Fruit fly (Drosophila melanogaster): Measurements from ENCODE around the gene chinmo.

chinmo gene

DNA sequence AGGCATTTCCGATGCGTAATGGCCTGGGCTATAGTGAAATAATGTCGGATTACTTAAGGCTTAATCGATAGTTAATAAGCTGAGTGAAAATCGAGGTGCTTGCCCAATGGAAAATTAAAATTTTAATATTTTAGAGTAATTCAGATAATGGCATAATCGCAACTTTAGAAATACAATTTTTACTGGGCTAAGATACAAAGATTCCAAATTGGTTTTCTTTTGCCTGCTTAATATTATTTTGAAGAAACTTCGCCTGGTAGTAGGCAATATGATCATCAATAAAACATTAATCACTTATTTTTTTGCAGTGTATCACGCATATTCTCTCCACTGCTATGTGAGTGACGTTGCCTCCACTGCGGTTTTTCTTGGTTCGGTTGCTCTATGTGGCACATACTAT lies 31.9 kb upstream of the chinmo start (continued):
- TF ChIP-seq row (GFP tag; IDR thresholded peaks at IDR 0.05) (peak; percentile 45; the same call in 1 of the 3 replicates), dmrt99B (tag; optimal IDR thresholded peaks at IDR 0.05) (peak; percentile 64), E2f1 (GFP tag; IDR thresholded peaks at IDR 0.05) (no peak), CG17912 (GFP tag; optimal IDR thresholded peaks at IDR 0.05) (no peak), scrt (GFP tag; optimal IDR thresholded peaks at IDR 0.05) (peak; percentile 10), gro (GFP tag; optimal IDR thresholded peaks at IDR 0.05) (no peak), cwo (GFP tag; optimal IDR thresholded peaks at IDR 0.05) (peak; percentile 64), Ravus (GFP tag; IDR thresholded peaks at IDR 0.05) (no peak), stc (GFP tag; IDR thresholded peaks at IDR 0.05) (no peak), yki (optimal IDR thresholded peaks at IDR 0.05) (no peak), Atf6 (GFP tag; IDR thresholded peaks at IDR 0.05) (no peak), psq (GFP tag; optimal IDR thresholded peaks at IDR 0.05) (no peak), Scr (GFP tag; IDR thresholded peaks at IDR 0.05; ENCODE audit: partially characterized antibody) (no peak), CoRest (tag; optimal IDR thresholded peaks at IDR 0.05) (peak; percentile 56), pan (optimal IDR thresholded peaks at IDR 0.05) (no peak), pan (GFP tag; optimal IDR thresholded peaks at IDR 0.05 in 1 of 2, IDR thresholded peaks at IDR 0.05 in 1 of 2) (peak in 1 of 2 experiments; percentile 26), sqz (GFP tag; optimal IDR thresholded peaks at IDR 0.05) (no peak), bcd (GFP tag; optimal IDR thresholded peaks at IDR 0.05) (peak; percentile 42), CG18011 (GFP tag; optimal IDR thresholded peaks at IDR 0.05) (peak; percentile 5), CG13624 (GFP tag; optimal IDR thresholded peaks at IDR 0.05) (no peak), pfk (GFP tag; optimal IDR thresholded peaks at IDR 0.05) (no peak), CG10209 (GFP tag; optimal IDR thresholded peaks at IDR 0.05) (peak; percentile 28), CG7987 (GFP tag; optimal IDR thresholded peaks at IDR 0.05) (no peak), Dref (GFP tag; IDR thresholded peaks at IDR 0.05) (no peak), BtbVII (GFP tag; optimal IDR thresholded peaks at IDR 0.05) (peak; percentile 75), amos (GFP tag; IDR thresholded peaks at IDR 0.05; ENCODE audit: partially characterized antibody) (no peak), ac (GFP tag; optimal IDR thresholded peaks at IDR 0.05) (no peak), Hr78 (GFP tag; optimal IDR thresholded peaks at IDR 0.05) (no peak), CG18262 (tag; optimal IDR thresholded peaks at IDR 0.05) (peak; percentile 49), Sox102F (GFP tag; optimal IDR thresholded peaks at IDR 0.05) (peak; percentile 59), crp (GFP tag; optimal IDR thresholded peaks at IDR 0.05) (no peak), gem (tag; optimal IDR thresholded peaks at IDR 0.05) (peak; percentile 72), exex (tag; optimal IDR thresholded peaks at IDR 0.05) (no peak), Dfd (GFP tag; optimal IDR thresholded peaks at IDR 0.05) (no peak), CG17361 (GFP tag; IDR thresholded peaks at IDR 0.05) (peak; percentile 66; the same call in 2 of the 3 replicates), fd102C (GFP tag; optimal IDR thresholded peaks at IDR 0.05) (no peak), trem (tag; optimal IDR thresholded peaks at IDR 0.05) (no peak), CG12391 (tag; optimal IDR thresholded peaks at IDR 0.05) (peak; percentile 49), sima (GFP tag; optimal IDR thresholded peaks at IDR 0.05) (no peak), twi (tag; optimal IDR thresholded peaks at IDR 0.05) (no peak), Ptx1 (GFP tag; IDR thresholded peaks at IDR 0.05) (peak; percentile 25; the same call in 1 of the 2 replicates), tin (GFP tag; optimal IDR thresholded peaks at IDR 0.05) (no peak), seq (GFP tag; IDR thresholded peaks at IDR 0.05) (no peak; the same call in 1 of the 2 replicates), esg (GFP tag; conservative IDR thresholded peaks at IDR 0.05) (peak; percentile 24; the same call in 1 of the 2 replicates), Hr51 (GFP tag; optimal IDR thresholded peaks at IDR 0.05) (peak in 1 of 2 experiments; percentile 50), prd (optimal IDR thresholded peaks at IDR 0.05) (no peak), prd (GFP tag; IDR thresholded peaks at IDR 0.05) (0 out of 3 replicates have a peak, but pooled peaks have one; percentile 12), chif (GFP tag; optimal IDR thresholded peaks at IDR 0.05) (peak in 1 of 2 experiments; percentile 12), tio (GFP tag; optimal IDR thresholded peaks at IDR 0.05) (peak; percentile 46), Ada2b (GFP tag; IDR thresholded peaks at IDR 0.05) (peak; percentile 22; the same call in 1 of the 2 replicates), ind (GFP tag; optimal IDR thresholded peaks at IDR 0.05) (peak; percentile 33)
